Worm (Caenorhabditis elegans): ENCODE data around the gene C53D6.11.

C53D6.11 gene

DNA sequence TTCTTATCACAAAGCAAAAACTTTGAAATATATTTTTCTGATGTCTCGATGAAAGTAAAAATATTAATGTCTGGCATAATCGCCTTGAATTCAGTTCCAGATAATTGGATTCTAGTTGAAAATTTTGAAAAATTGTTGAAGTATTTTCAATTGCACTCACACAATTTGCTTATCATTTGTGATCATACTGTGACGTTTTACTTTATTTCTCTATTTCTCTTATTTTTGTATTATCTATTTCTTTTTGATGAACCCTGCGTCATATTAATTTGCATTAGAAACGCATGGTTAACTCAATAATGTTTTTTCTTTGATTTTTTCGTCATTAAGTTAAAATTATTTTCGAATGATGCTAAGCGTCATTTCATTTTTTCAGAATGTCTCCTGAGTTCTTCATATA is at the start of gene C53D6.11:
C53D6.11 (plus strand) TSS at position 328 of the 400 bp plus-strand sequence.
- TF ChIP-seq cog-1 (tag; optimal IDR thresholded peaks at IDR 0.05), result no peak
- no peak for TF ChIP-seq med-1 (GFP tag; optimal IDR thresholded peaks at IDR 0.05; ENCODE audit: insufficient read depth)
- no peak for TF ChIP-seq ztf-23 (GFP tag; IDR thresholded peaks at IDR 0.05)
- no peak for TF ChIP-seq ztf-29 (GFP tag; IDR thresholded peaks at IDR 0.05)
- no peak for TF ChIP-seq klf-2 (GFP tag; conservative IDR thresholded peaks at IDR 0.05)
- no peak for TF ChIP-seq tab-1 (GFP tag; IDR thresholded peaks at IDR 0.05)
- TF ChIP-seq T22C8.4 (GFP tag; IDR thresholded peaks at IDR 0.05), result no peak
- TF ChIP-seq ref-1 (GFP tag; conservative IDR thresholded peaks at IDR 0.05), result no peak
- TF ChIP-seq flt-1 (GFP tag; IDR thresholded peaks at IDR 0.05), result no peak

DNA sequence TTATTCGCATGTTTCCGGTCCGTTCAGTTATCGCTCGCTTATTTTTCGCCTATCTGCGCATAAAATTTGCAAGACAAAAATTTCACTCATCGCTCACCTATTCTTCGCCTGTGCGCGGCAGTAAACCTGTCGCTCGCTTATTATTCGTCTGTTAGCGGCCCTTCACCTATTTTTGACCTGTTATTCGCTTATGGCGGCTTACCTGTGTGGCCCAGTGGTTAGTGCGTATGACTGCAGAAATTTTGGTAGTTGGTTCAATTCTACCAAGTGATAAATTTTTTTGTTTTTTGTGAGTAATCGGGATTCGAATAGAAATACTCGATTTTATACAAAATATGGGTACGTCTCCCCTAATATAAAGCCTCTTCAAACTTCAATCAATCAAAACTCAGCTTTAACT is 46.3 kb upstream of the C53D6.11 start:
- peak; percentile 72 for TF ChIP-seq ref-1 (GFP tag; conservative IDR thresholded peaks at IDR 0.05)
- peak; percentile 82 for TF ChIP-seq klf-2 (GFP tag; conservative IDR thresholded peaks at IDR 0.05)
- peak; percentile 82 for TF ChIP-seq ztf-23 (GFP tag; IDR thresholded peaks at IDR 0.05)
- peak; percentile 90 for TF ChIP-seq tab-1 (GFP tag; IDR thresholded peaks at IDR 0.05)
- peak; percentile 88 for TF ChIP-seq ztf-29 (GFP tag; IDR thresholded peaks at IDR 0.05)
- TF ChIP-seq T22C8.4 (GFP tag; IDR thresholded peaks at IDR 0.05), result peak; percentile 79

ce11 chrIV:8965883-8966282 is 44.5 kb upstream of the C53D6.11 start, which contains the start of gene C53B4.2:
Gene C53B4.2 (plus strand): TSS chrIV:8966183.
- no peak for TF ChIP-seq tab-1 (GFP tag; IDR thresholded peaks at IDR 0.05)
- no peak for TF ChIP-seq flt-1 (GFP tag; IDR thresholded peaks at IDR 0.05)
- no peak for TF ChIP-seq ref-1 (GFP tag; conservative IDR thresholded peaks at IDR 0.05)
- no peak for TF ChIP-seq ztf-23 (GFP tag; IDR thresholded peaks at IDR 0.05)

- no peak for TF ChIP-seq ztf-29 (GFP tag; IDR thresholded peaks at IDR 0.05)
- no peak for TF ChIP-seq cog-1 (tag; optimal IDR thresholded peaks at IDR 0.05)
- no peak for TF ChIP-seq ztf-23 (GFP tag; IDR thresholded peaks at IDR 0.05)
- no peak for TF ChIP-seq tab-1 (GFP tag; IDR thresholded peaks at IDR 0.05)
- TF ChIP-seq T22C8.4 (GFP tag; IDR thresholded peaks at IDR 0.05), result no peak
- no peak for TF ChIP-seq klf-2 (GFP tag; conservative IDR thresholded peaks at IDR 0.05)
- TF ChIP-seq flt-1 (GFP tag; IDR thresholded peaks at IDR 0.05), result no peak
Observed at ce11 chrIV:8967990-8968389, 42.4 kb upstream of the C53D6.11 start, which contains the start of gene suex-2. Gene suex-2 (plus strand): TSS chrIV:8968290.

DNA sequence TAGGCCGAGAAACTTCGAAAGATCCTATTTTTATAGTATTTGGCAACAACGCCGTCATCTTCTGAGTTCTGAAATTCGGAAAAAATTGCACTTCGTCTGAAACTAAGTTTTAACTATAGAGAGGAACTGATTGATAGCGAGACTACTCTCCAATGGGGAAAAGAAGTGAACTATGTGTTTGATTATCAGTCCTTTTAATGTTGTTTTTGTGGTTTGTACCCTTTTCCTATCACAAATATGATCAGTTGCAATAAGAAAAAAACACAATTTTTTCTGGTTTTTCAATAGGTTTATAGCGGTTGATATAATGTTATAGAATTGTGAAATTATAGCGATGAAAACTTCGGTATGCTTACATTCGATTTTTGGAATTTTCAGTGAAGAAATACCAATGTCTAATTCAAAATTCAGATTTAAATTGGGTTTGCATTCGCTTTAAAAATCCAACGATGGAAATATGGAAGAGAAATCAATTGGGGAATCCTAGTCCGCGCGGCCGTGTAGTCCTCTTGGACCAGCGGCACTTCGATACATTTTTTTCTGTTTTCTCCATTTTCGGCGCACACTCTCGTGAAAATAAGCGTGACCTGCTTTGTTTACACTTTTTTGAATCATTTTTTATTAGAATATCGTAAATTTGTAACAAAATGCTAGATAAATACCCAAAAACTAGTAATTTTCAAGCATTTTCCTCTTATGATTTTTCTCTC is 37.0 kb upstream of the C53D6.11 start, which contains the start of gene C53B4.3:
C53B4.3 (minus strand) TSS at position 464 of the 710 bp plus-strand sequence.
- TF ChIP-seq ztf-23 (GFP tag; IDR thresholded peaks at IDR 0.05) (peak; percentile 61; the same call in 1 of the 2 replicates), ztf-29 (GFP tag; IDR thresholded peaks at IDR 0.05) (no peak), klf-2 (GFP tag; conservative IDR thresholded peaks at IDR 0.05) (no peak), tab-1 (GFP tag; IDR thresholded peaks at IDR 0.05) (no peak), ref-1 (GFP tag; conservative IDR thresholded peaks at IDR 0.05) (0 out of 2 replicates have a peak, but pooled peaks have one; percentile 27), flt-1 (GFP tag; IDR thresholded peaks at IDR 0.05) (peak; percentile 73), med-1 (GFP tag; optimal IDR thresholded peaks at IDR 0.05; ENCODE audit: insufficient read depth) (no peak), cog-1 (tag; optimal IDR thresholded peaks at IDR 0.05) (no peak), T22C8.4 (GFP tag; IDR thresholded peaks at IDR 0.05) (no peak)

- TF ChIP-seq tab-1 (GFP tag; IDR thresholded peaks at IDR 0.05), result no peak
- TF ChIP-seq ztf-29 (GFP tag; IDR thresholded peaks at IDR 0.05), result no peak
- TF ChIP-seq flt-1 (GFP tag; IDR thresholded peaks at IDR 0.05), result no peak
- no peak for TF ChIP-seq klf-2 (GFP tag; conservative IDR thresholded peaks at IDR 0.05)
- no peak for TF ChIP-seq ztf-23 (GFP tag; IDR thresholded peaks at IDR 0.05)
- TF ChIP-seq cog-1 (tag; optimal IDR thresholded peaks at IDR 0.05), result no peak
- TF ChIP-seq T22C8.4 (GFP tag; IDR thresholded peaks at IDR 0.05), result no peak
- TF ChIP-seq ref-1 (GFP tag; conservative IDR thresholded peaks at IDR 0.05), result no peak
- no peak for TF ChIP-seq med-1 (GFP tag; optimal IDR thresholded peaks at IDR 0.05; ENCODE audit: insufficient read depth)
Observed at ce11 chrIV:8974543-8975330, 35.6 kb upstream of the C53D6.11 start.

ce11 chrIV:8975331-8975625 is 35.1 kb upstream of the C53D6.11 start, which contains the start of gene pdzd-8:
Gene pdzd-8 (plus strand): TSS chrIV:8975526.
- no peak for TF ChIP-seq cog-1 (tag; optimal IDR thresholded peaks at IDR 0.05)
- TF ChIP-seq flt-1 (GFP tag; IDR thresholded peaks at IDR 0.05), result no peak
- TF ChIP-seq ztf-23 (GFP tag; IDR thresholded peaks at IDR 0.05), result no peak
- TF ChIP-seq med-1 (GFP tag; optimal IDR thresholded peaks at IDR 0.05; ENCODE audit: insufficient read depth), result no peak
- TF ChIP-seq T22C8.4 (GFP tag; IDR thresholded peaks at IDR 0.05), result no peak
- no peak for TF ChIP-seq ztf-29 (GFP tag; IDR thresholded peaks at IDR 0.05)
- TF ChIP-seq tab-1 (GFP tag; IDR thresholded peaks at IDR 0.05), result no peak
- no peak for TF ChIP-seq ref-1 (GFP tag; conservative IDR thresholded peaks at IDR 0.05)
- no peak for TF ChIP-seq klf-2 (GFP tag; conservative IDR thresholded peaks at IDR 0.05)

- TF ChIP-seq ztf-29 (GFP tag; IDR thresholded peaks at IDR 0.05), result no peak
Observed at ce11 chrIV:8978047-8978446, 32.3 kb upstream of the C53D6.11 start.

ce11 chrIV:8979062-8979612 is 31.2 kb upstream of the C53D6.11 start:
- TF ChIP-seq ztf-29 (GFP tag; IDR thresholded peaks at IDR 0.05), result no peak

ce11 chrIV:8979695-8980094 is 30.7 kb upstream of the C53D6.11 start, which contains the start of gene col-119:
Gene col-119 (minus strand): TSS chrIV:8979795.
- no peak for TF ChIP-seq T22C8.4 (GFP tag; IDR thresholded peaks at IDR 0.05)
- TF ChIP-seq med-1 (GFP tag; optimal IDR thresholded peaks at IDR 0.05; ENCODE audit: insufficient read depth), result no peak
- no peak for TF ChIP-seq tab-1 (GFP tag; IDR thresholded peaks at IDR 0.05)
- no peak for TF ChIP-seq klf-2 (GFP tag; conservative IDR thresholded peaks at IDR 0.05)
- TF ChIP-seq ztf-29 (GFP tag; IDR thresholded peaks at IDR 0.05), result no peak
- TF ChIP-seq ref-1 (GFP tag; conservative IDR thresholded peaks at IDR 0.05), result no peak
- no peak for TF ChIP-seq flt-1 (GFP tag; IDR thresholded peaks at IDR 0.05)
- TF ChIP-seq cog-1 (tag; optimal IDR thresholded peaks at IDR 0.05), result no peak
- TF ChIP-seq ztf-23 (GFP tag; IDR thresholded peaks at IDR 0.05), result no peak

Measured in whole organism, midembryonic.